Worm (Caenorhabditis elegans) whole organism, L2 larva: ENCODE measurements around the gene aat-1.

Experiments used
- C34F6.9 ChIP-seq: fragments of 150-350 bp; optimal IDR thresholded peaks from 2 replicates; lab custom pipeline; 2014; ENCODE audit warnings: missing biosample characterization, missing genetic modification characterization
- R02D3.7 ChIP-seq: fragments of 150-350 bp; optimal IDR thresholded peaks from 2 replicates; lab custom pipeline; 2014; ENCODE audit warnings: missing biosample characterization, missing genetic modification characterization
- ZK546.5 ChIP-seq: sonication (generic microtip); optimal IDR thresholded peaks from 2 replicates; lab custom pipeline; 2017; ENCODE audit warnings: missing biosample characterization, missing genetic modification characterization
- alr-1 ChIP-seq: fragments of 150-350 bp; optimal IDR thresholded peaks from 2 replicates; lab custom pipeline; 2014; ENCODE audit warnings: missing biosample characterization, missing genetic modification characterization
- aly-2 ChIP-seq: fragments of 150-350 bp; optimal IDR thresholded peaks from 2 replicates; lab custom pipeline; 2014; ENCODE audit warnings: missing biosample characterization, missing genetic modification characterization
- ama-1 ChIP-seq: fragments of 150-350 bp; optimal IDR thresholded peaks from 2 replicates; lab custom pipeline; 2018; ENCODE audit warnings: inconsistent platforms
- blmp-1 ChIP-seq: sonication (generic microtip); optimal IDR thresholded peaks from 2 replicates; lab custom pipeline; 2017; ENCODE audit warnings: missing genetic modification characterization, mild to moderate bottlenecking, missing compliant biosample characterization, antibody characterized with exemption, moderate library complexity; ENCODE audit not compliant: insufficient read depth
- ceh-16 ChIP-seq: fragments of 150-350 bp; optimal IDR thresholded peaks from 2 replicates; lab custom pipeline; 2014; ENCODE audit warnings: missing biosample characterization, missing genetic modification characterization
- ceh-82 ChIP-seq: fragments of 150-350 bp; optimal IDR thresholded peaks from 2 replicates; lab custom pipeline; 2014; ENCODE audit warnings: missing biosample characterization, missing genetic modification characterization
- crh-2 ChIP-seq: sonication (generic microtip); optimal IDR thresholded peaks from 2 replicates; lab custom pipeline; 2017; ENCODE audit warnings: missing biosample characterization, missing genetic modification characterization
- dmd-4 ChIP-seq: sonication (generic microtip); optimal IDR thresholded peaks from 2 replicates; lab custom pipeline; 2017; ENCODE audit warnings: missing biosample characterization, missing genetic modification characterization
- egl-27 ChIP-seq: sonication (generic microtip); optimal IDR thresholded peaks from 3 replicates; lab custom pipeline; 2017; ENCODE audit warnings: missing biosample characterization, missing genetic modification reagents, missing genetic modification characterization
- elt-1 ChIP-seq: fragments of 150-350 bp; optimal IDR thresholded peaks from 2 replicates; lab custom pipeline; 2014; ENCODE audit warnings: missing biosample characterization, missing genetic modification characterization
- elt-3 ChIP-seq: sonication (generic microtip); optimal IDR thresholded peaks from 2 replicates; lab custom pipeline; 2017; ENCODE audit warnings: missing biosample characterization, missing genetic modification characterization
- fos-1 ChIP-seq: fragments of 150-350 bp; optimal IDR thresholded peaks from 2 replicates; lab custom pipeline; 2014; ENCODE audit warnings: missing biosample characterization, missing genetic modification characterization
- gmeb-1 ChIP-seq: fragments of 150-350 bp; optimal IDR thresholded peaks from 2 replicates; lab custom pipeline; 2014; ENCODE audit warnings: missing biosample characterization, missing genetic modification characterization
- lin-13 ChIP-seq: fragments of 150-350 bp; optimal IDR thresholded peaks from 2 replicates; lab custom pipeline; 2014; ENCODE audit warnings: missing biosample characterization, missing genetic modification reagents, missing genetic modification characterization
- lsy-2 ChIP-seq, 2 experiments: fragments of 150-350 bp in 1 of 2; sonication (generic microtip) in 1 of 2; optimal IDR thresholded peaks; 2 replicates each; lab custom pipeline; 2014 to 2017; ENCODE audit warnings: missing biosample characterization in 2 of 2, missing genetic modification characterization in 2 of 2
- mab-5 ChIP-seq: fragments of 150-350 bp; optimal IDR thresholded peaks from 2 replicates; lab custom pipeline; 2014; ENCODE audit warnings: missing biosample characterization, missing genetic modification characterization
- mbf-1 ChIP-seq: sonication (generic microtip); optimal IDR thresholded peaks from 2 replicates; lab custom pipeline; 2017; ENCODE audit warnings: missing biosample characterization, missing genetic modification characterization
- mdl-1 ChIP-seq, 2 experiments: fragments of 150-350 bp in 1 of 2; sonication (generic microtip) in 1 of 2; optimal IDR thresholded peaks; 2 replicates each; lab custom pipeline; 2017; ENCODE audit warnings: missing biosample characterization in 2 of 2, missing genetic modification characterization in 2 of 2
- nhr-10 ChIP-seq: sonication (generic microtip); optimal IDR thresholded peaks from 2 replicates; lab custom pipeline; 2017; ENCODE audit warnings: missing biosample characterization, missing genetic modification characterization
- nhr-11 ChIP-seq: fragments of 150-350 bp; optimal IDR thresholded peaks from 2 replicates; lab custom pipeline; 2014; ENCODE audit warnings: missing biosample characterization, missing genetic modification characterization
- nhr-12 ChIP-seq: fragments of 150-350 bp; optimal IDR thresholded peaks from 2 replicates; lab custom pipeline; 2014; ENCODE audit warnings: missing biosample characterization, missing genetic modification characterization
- nhr-129 ChIP-seq: fragments of 150-350 bp; optimal IDR thresholded peaks from 2 replicates; lab custom pipeline; 2014; ENCODE audit warnings: missing biosample characterization, missing genetic modification characterization
- nhr-21 ChIP-seq: fragments of 150-350 bp; optimal IDR thresholded peaks from 2 replicates; lab custom pipeline; 2014; ENCODE audit warnings: missing biosample characterization, missing genetic modification characterization
- nhr-23 ChIP-seq: fragments of 150-350 bp; optimal IDR thresholded peaks from 2 replicates; lab custom pipeline; 2014; ENCODE audit warnings: missing biosample characterization, missing genetic modification reagents, missing genetic modification characterization
- nhr-237 ChIP-seq: fragments of 150-350 bp; optimal IDR thresholded peaks from 2 replicates; lab custom pipeline; 2014; ENCODE audit warnings: missing biosample characterization, missing genetic modification characterization
- nhr-25 ChIP-seq: fragments of 150-350 bp; sonication (generic microtip); optimal IDR thresholded peaks from 3 replicates; lab custom pipeline; 2014; ENCODE audit warnings: missing biosample characterization, missing genetic modification characterization
- nhr-6 ChIP-seq: fragments of 150-350 bp; optimal IDR thresholded peaks from 2 replicates; lab custom pipeline; 2014; ENCODE audit warnings: missing biosample characterization, missing genetic modification characterization
- peb-1 ChIP-seq: fragments of 150-350 bp; optimal IDR thresholded peaks from 2 replicates; lab custom pipeline; 2014; ENCODE audit warnings: missing biosample characterization, missing genetic modification characterization
- sem-4 ChIP-seq: fragments of 150-350 bp; optimal IDR thresholded peaks from 2 replicates; lab custom pipeline; 2014; ENCODE audit warnings: missing biosample characterization, missing genetic modification reagents, missing genetic modification characterization
- skn-1 ChIP-seq: sonication (generic microtip); optimal IDR thresholded peaks from 2 replicates; lab custom pipeline; 2017; ENCODE audit warnings: missing biosample characterization, missing genetic modification characterization
- sma-3 ChIP-seq: sonication (generic microtip); optimal IDR thresholded peaks from 2 replicates; lab custom pipeline; 2016; ENCODE audit warnings: missing genetic modification reagents, missing genetic modification characterization, missing compliant biosample characterization
- sma-9 ChIP-seq, 2 experiments: fragments of 150-350 bp in 1 of 2; sonication (generic microtip) in 1 of 2; optimal IDR thresholded peaks; 2 replicates each; lab custom pipeline; 2014 to 2016; ENCODE audit warnings: missing genetic modification characterization in 2 of 2, mild to moderate bottlenecking in 1 of 2, missing biosample characterization in 1 of 2, missing compliant biosample characterization in 1 of 2, missing genetic modification reagents in 1 of 2, moderate library complexity in 1 of 2
- snpc-4 ChIP-seq: fragments of 150-350 bp; optimal IDR thresholded peaks from 2 replicates; lab custom pipeline; 2014; ENCODE audit warnings: missing biosample characterization, missing genetic modification characterization
- unc-39 ChIP-seq: fragments of 150-350 bp; optimal IDR thresholded peaks from 2 replicates; lab custom pipeline; 2014; ENCODE audit warnings: missing biosample characterization, missing genetic modification characterization
- unc-62 ChIP-seq: fragments of 150-350 bp; optimal IDR thresholded peaks from 2 replicates; lab custom pipeline; 2014; ENCODE audit warnings: missing biosample characterization, missing genetic modification reagents, missing genetic modification characterization
- zag-1 ChIP-seq: fragments of 150-350 bp; optimal IDR thresholded peaks from 2 replicates; lab custom pipeline; 2014; ENCODE audit warnings: missing biosample characterization, missing genetic modification characterization
- ztf-1 ChIP-seq: fragments of 200-800 bp; sonication (Bioruptor generic); conservative IDR thresholded peaks from 2 replicates; pipeline ENCODE4 v1.3.6; 2022; ENCODE audit warnings: missing genetic modification characterization, missing compliant biosample characterization
- ztf-11 ChIP-seq: sonication (generic microtip); optimal IDR thresholded peaks from 2 replicates; lab custom pipeline; 2017; ENCODE audit warnings: missing biosample characterization, missing genetic modification characterization
- ztf-4 ChIP-seq: fragments of 150-350 bp; optimal IDR thresholded peaks from 2 replicates; lab custom pipeline; 2014; ENCODE audit warnings: missing biosample characterization, missing genetic modification characterization

The aat-1 gene

DNA sequence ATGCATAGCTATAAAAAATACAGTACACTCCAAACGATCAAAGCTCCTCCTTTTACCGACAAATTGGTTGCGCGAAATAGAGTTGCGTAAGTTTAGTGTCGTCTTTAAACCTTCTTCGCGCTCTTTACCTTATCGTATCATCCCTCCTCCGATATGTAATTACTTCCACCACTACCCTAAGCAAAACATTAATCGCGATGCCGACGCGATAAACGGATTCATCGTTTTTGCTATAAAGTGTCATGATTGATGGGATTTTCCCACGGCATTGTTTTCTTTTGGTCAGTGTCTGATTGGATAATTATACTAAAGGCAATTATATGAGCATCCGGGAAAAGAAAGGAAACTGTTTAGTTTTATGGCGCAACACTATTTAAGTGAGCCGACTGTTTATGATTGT is 17.3 kb upstream of the aat-1 start:
- TF ChIP-seq ceh-16 (peak; percentile 91), mdl-1 (tag; optimal IDR thresholded peaks at IDR 0.05; lab: Kevin White, UChicago) (no peak), elt-1 (tag; lab: Kevin White, UChicago) (peak; percentile 94)

DNA sequence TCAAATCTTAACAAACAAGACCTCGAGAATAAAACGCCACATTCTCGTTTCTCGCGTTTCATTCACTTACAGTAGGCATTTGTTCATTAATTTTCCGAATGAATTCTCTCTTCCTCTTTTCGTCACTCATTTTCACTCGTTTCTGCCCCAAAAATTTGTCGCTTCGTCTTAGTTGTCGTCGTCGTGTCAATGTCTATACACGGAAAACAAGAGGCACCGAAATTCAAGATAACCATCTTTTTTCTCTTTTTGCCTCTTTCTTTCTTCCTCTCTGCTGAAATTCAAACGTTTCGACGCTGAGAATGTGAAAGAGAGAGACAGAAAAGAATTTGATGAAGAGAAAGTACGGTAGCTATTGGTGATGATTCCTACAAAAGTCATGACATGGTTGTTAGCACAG is 16.5 kb upstream of the aat-1 start:
- TF ChIP-seq ztf-11 (tag; lab: Kevin White, UChicago) (no peak), nhr-237 (tag; lab: Kevin White, UChicago) (no peak), nhr-23 (tag; lab: Kevin White, UChicago) (peak; percentile 84), nhr-25 (tag; lab: Kevin White, UChicago) (peak; percentile 48), ceh-16 (peak; percentile 49), unc-39 (no peak), nhr-10 (no peak), lin-13 (no peak), sem-4 (no peak), ztf-4 (no peak), sma-3 (GFP tag; lab: Kevin White, UChicago) (no peak), elt-1 (tag; lab: Kevin White, UChicago) (peak; percentile 77), egl-27 (tag; lab: Kevin White, UChicago) (no peak)
- TF ChIP-seq, all 48 proteins: peak for 4

DNA sequence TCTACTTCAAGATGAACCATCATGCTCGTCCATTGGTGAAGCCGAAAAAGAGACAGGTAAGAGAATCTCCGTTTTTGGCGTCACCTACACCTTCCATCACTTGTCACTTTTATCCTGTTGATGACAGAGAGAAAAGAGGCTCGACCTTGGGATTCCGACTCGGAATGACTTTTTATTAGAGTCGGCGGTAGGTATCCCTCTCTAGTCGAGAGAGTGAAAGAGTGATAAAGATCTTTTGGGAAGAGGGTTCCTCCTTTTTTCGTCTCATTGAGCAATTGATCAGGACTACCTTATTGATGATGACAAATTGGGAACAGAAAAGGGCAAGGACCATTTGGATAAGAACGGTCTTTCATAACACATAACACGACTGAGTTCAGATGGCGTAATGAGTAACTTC is 15.9 kb upstream of the aat-1 start:
- TF ChIP-seq fos-1 (tag; lab: Kevin White, UChicago) = no peak
- peak; percentile 88 for TF ChIP-seq nhr-23 (tag; lab: Kevin White, UChicago)
- no peak for TF ChIP-seq nhr-11 (tag; lab: Kevin White, UChicago)
- TF ChIP-seq ceh-16 = peak; percentile 25
- peak; percentile 85 for TF ChIP-seq elt-1 (tag; lab: Kevin White, UChicago)

DNA sequence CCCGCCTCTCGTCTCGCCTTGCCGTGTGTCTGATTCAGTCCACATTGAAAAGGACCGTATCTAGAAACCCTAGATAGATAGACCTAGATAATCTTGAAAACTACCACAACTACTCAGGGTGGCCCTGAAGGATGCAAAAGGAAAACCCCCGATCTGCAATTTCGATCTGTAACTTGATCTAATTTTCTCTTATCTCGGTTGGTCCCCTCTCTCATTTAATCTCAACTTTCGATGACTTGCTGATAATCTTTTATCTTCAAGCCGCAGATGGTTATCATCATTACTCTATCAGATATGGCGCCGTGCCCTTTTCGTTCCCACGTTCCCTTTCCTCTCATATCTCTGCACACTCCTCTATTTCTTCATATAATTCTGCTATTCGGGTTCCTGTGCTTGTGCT is 14.0 kb upstream of the aat-1 start:
- TF ChIP-seq mab-5 (tag; lab: Kevin White, UChicago) (no peak), lsy-2 (tag; optimal IDR thresholded peaks at IDR 0.05; lab: Kevin White, UChicago) (peak in 1 of 2 experiments; percentile 30), peb-1 (tag; lab: Kevin White, UChicago) (no peak), ceh-82 (tag; lab: Kevin White, UChicago) (no peak), aly-2 (tag; lab: Kevin White, UChicago) (no peak), ama-1 (lab: Kevin White, UChicago) (no peak), lin-13 (no peak), dmd-4 (tag; lab: Kevin White, UChicago) (no peak), elt-3 (tag; lab: Kevin White, UChicago) (no peak), nhr-237 (tag; lab: Kevin White, UChicago) (no peak), nhr-21 (tag; lab: Kevin White, UChicago) (no peak), sma-3 (GFP tag; lab: Kevin White, UChicago) (peak; percentile 31), snpc-4 (tag; lab: Kevin White, UChicago) (no peak), elt-1 (tag; lab: Kevin White, UChicago) (peak; percentile 100), egl-27 (tag; lab: Kevin White, UChicago) (peak; percentile 86), nhr-6 (tag; lab: Kevin White, UChicago) (no peak), R02D3.7 (tag; lab: Kevin White, UChicago) (no peak), nhr-10 (no peak), crh-2 (tag; lab: Kevin White, UChicago) (peak; percentile 27), sem-4 (peak; percentile 70), nhr-25 (tag; lab: Kevin White, UChicago) (peak; percentile 84), nhr-129 (no peak), nhr-11 (tag; lab: Kevin White, UChicago) (no peak), sma-9 (GFP tag; optimal IDR thresholded peaks at IDR 0.05; lab: Kevin White, UChicago) (peak; percentile 94), sma-9 (tag; optimal IDR thresholded peaks at IDR 0.05; lab: Kevin White, UChicago) (no peak), alr-1 (no peak), mdl-1 (tag; optimal IDR thresholded peaks at IDR 0.05; lab: Kevin White, UChicago) (no peak), unc-62 (GFP tag; lab: Kevin White, UChicago) (no peak), nhr-12 (no peak), gmeb-1 (no peak), zag-1 (no peak), unc-39 (no peak), mbf-1 (tag; lab: Kevin White, UChicago) (no peak), ceh-16 (peak; percentile 98), skn-1 (tag; lab: Kevin White, UChicago) (no peak), fos-1 (tag; lab: Kevin White, UChicago) (no peak), blmp-1 (tag; lab: Kevin White, UChicago) (peak; percentile 63), ztf-1 (GFP tag; lab: Robert Waterston, UW) (no peak), ZK546.5 (no peak), nhr-23 (tag; lab: Kevin White, UChicago) (peak; percentile 100), C34F6.9 (tag; lab: Kevin White, UChicago) (no peak)
